Worm (Caenorhabditis elegans): ENCODE data around the gene ZK616.2.

DNA sequence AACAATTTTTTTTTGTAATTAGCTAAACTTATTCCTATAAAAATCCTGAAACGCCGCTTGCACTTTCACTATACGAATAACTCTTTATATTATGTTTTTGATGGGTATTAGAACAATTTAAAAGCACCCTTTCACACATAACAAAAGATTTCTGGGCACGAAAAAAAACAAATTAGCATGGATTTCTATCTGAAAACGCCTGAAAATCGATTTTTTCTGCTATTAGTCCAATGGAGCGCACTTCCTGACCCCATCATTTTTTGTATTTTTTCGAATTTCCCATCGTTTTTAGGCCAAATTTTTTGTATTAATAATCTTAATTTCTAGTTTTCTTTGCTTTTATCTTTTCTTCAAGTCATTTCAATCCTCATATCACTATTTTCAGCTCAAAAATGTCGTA, 28.2 kb upstream of the ZK616.2 start, which contains the start of gene F41H10.3:
- TF ChIP-seq nhr-237 (tag; optimal IDR thresholded peaks at IDR 0.05) (no peak), unc-130 (tag; optimal IDR thresholded peaks at IDR 0.05) (no peak), nhr-12 (tag; optimal IDR thresholded peaks at IDR 0.05) (no peak), zag-1 (tag; optimal IDR thresholded peaks at IDR 0.05) (no peak), lsy-2 (tag; optimal IDR thresholded peaks at IDR 0.05) (no peak), sptf-1 (tag; optimal IDR thresholded peaks at IDR 0.05) (no peak)

Measured in whole organism, L1 larva.